Fruit fly (Drosophila melanogaster): ENCODE results near the gene Keap1.

The Keap1 gene

DNA sequence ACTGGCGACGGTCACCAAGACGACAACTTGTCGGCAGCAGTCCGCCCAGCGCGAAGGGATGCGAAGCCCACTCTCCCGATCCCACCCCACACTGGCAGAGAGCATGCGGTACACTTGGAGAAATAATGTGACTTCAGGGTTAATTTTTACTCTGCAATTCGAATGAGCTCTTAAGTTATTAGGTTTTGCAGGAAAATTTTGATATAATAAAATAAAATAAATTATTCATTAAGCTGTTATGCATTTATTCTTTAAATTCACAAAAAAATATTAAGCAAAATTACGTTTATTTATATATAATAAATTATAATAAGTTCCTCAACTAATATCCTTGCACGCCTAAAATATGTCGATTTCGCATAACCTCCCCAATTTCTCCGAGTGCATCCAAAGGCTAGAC, 30.9 kb downstream of the Keap1 start (continued):
- peak; percentile 40 for TF ChIP-seq CoRest (tag; optimal IDR thresholded peaks at IDR 0.05)
- peak; percentile 63 for TF ChIP-seq CG18262 (tag; optimal IDR thresholded peaks at IDR 0.05)
- peak; percentile 41; the same call in 1 of the 2 replicates for TF ChIP-seq Ptx1 (GFP tag; IDR thresholded peaks at IDR 0.05)
- peak; percentile 25 for TF ChIP-seq CG17385 (GFP tag; optimal IDR thresholded peaks at IDR 0.05)
- no peak for TF ChIP-seq CG18599 (GFP tag; optimal IDR thresholded peaks at IDR 0.05)
- peak; percentile 49 for TF ChIP-seq CG17829 (tag; optimal IDR thresholded peaks at IDR 0.05)
- no peak for TF ChIP-seq hkb (optimal IDR thresholded peaks at IDR 0.05)
- TF ChIP-seq hkb (GFP tag; IDR thresholded peaks at IDR 0.05), result peak; percentile 51; the same call in 1 of the 2 replicates
- no peak for TF ChIP-seq CG14860 (GFP tag; IDR thresholded peaks at IDR 0.05; ENCODE audit: partially characterized antibody)
- TF ChIP-seq Six4 (GFP tag; optimal IDR thresholded peaks at IDR 0.05), result no peak

DNA sequence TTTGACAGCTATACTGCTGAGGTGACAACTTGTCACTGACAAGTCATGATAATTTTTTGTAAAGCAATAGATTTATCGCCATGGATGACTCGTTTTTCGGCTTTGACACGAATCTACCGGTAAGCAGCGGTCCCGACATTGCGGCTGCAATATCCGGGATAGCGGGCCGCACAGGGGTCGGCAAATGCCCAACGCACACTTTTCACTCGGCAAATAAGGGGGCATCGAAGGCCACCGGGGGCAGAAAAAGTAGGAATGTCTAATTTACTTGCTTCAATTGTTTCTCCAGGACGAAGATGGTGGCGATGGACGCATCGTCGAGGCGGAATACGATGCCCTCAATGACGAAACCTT, 36.2 kb downstream of the Keap1 start:
- TF ChIP-seq D (optimal IDR thresholded peaks at IDR 0.05), result peak; percentile 1
- TF ChIP-seq D (GFP tag; optimal IDR thresholded peaks at IDR 0.05), result no peak
- TF ChIP-seq Mrtf (GFP tag; IDR thresholded peaks at IDR 0.05), result no peak
- 0 out of 3 replicates have a peak, but pooled peaks have one; percentile 5 for TF ChIP-seq Doc3 (GFP tag; IDR thresholded peaks at IDR 0.05; ENCODE audit: partially characterized antibody)
- no peak for TF ChIP-seq Nf-YC (tag; optimal IDR thresholded peaks at IDR 0.05)
- TF ChIP-seq CG11695 (GFP tag; IDR thresholded peaks at IDR 0.05), result no peak
- TF ChIP-seq MESR4 (GFP tag; optimal IDR thresholded peaks at IDR 0.05), result peak; percentile 96
- TF ChIP-seq CG17328 (GFP tag; IDR thresholded peaks at IDR 0.05), result 0 out of 2 replicates have a peak, but pooled peaks have one; percentile 16
- TF ChIP-seq ftz-f1 (GFP tag; optimal IDR thresholded peaks at IDR 0.05), result peak; percentile 76
- TF ChIP-seq Atf6 (GFP tag; IDR thresholded peaks at IDR 0.05), result 0 out of 2 replicates have a peak, but pooled peaks have one; percentile 25
- no peak for TF ChIP-seq Sry-δ (GFP tag; optimal IDR thresholded peaks at IDR 0.05)
- peak; percentile 44 for TF ChIP-seq Med (GFP tag)
- TF ChIP-seq Dll (GFP tag; IDR thresholded peaks at IDR 0.05; ENCODE audit: partially characterized antibody), result peak; percentile 63; the same call in 2 of the 4 replicates
- peak; percentile 51; the same call in 1 of the 2 replicates for TF ChIP-seq sna (GFP tag; IDR thresholded peaks at IDR 0.05; ENCODE audit: partially characterized antibody)
- TF ChIP-seq MBD-R2 (GFP tag; IDR thresholded peaks at IDR 0.05), result peak; percentile 71
- TF ChIP-seq CG4617 (GFP tag; optimal IDR thresholded peaks at IDR 0.05; ENCODE audit: borderline replicate concordance), result peak; percentile 61
- TF ChIP-seq Hey (tag; optimal IDR thresholded peaks at IDR 0.05), result peak; percentile 60

DNA sequence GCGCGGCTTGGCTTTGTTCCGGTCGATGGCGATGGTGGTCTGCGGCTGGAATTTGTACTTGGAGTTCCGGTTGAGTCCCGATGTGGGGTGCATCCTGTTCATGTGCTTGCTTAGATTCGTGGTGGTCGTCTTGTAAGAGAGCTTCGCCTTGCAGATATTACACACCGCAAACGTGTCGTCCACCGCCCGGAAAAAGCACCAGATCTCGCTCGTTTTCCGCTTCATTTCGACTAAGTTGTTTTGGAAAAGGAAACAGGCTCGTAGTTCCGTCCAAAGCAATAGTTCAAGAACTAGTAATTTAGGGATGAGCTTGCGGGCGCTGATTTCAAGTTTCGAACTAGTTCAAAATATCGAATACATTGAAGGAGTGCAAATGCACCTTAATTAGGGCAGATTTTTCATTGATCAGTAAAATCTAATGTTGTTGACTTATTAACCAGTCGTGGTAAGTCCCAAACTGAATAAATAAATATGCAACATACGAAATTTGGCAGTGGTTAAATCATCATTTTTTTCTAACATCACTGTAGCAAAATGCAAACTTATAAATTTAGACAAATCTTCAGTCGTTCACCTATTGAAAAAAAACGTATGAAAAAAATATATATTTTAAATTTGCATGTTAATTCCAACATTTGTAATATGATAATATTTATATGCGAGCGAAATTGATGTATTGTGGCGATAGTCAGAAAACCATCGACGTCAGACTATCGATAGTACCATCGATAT, 36.7 kb downstream of the Keap1 start, which contains the start of the genes bdwf and Patr-1:
bdwf (minus strand) TSS at position 299 of the 732 bp plus-strand sequence.
Patr-1 (plus strand) TSS at position 727 of the 732 bp plus-strand sequence.
- TF ChIP-seq CG16863 (GFP tag; optimal IDR thresholded peaks at IDR 0.05) (no peak), Hsf (GFP tag; optimal IDR thresholded peaks at IDR 0.05) (no peak), MBD-R2 (GFP tag; IDR thresholded peaks at IDR 0.05) (peak; percentile 66), ab (GFP tag; optimal IDR thresholded peaks at IDR 0.05) (no peak), CG2889 (GFP tag; IDR thresholded peaks at IDR 0.05) (no peak), Bdp1 (GFP tag; optimal IDR thresholded peaks at IDR 0.05) (no peak), CG1647 (GFP tag; optimal IDR thresholded peaks at IDR 0.05) (no peak), CG4854 (GFP tag; optimal IDR thresholded peaks at IDR 0.05) (no peak), Hmr (GFP tag; optimal IDR thresholded peaks at IDR 0.05) (no peak), D (optimal IDR thresholded peaks at IDR 0.05) (no peak), D (GFP tag; optimal IDR thresholded peaks at IDR 0.05) (no peak), CG4424 (GFP tag; optimal IDR thresholded peaks at IDR 0.05) (no peak), CG17328 (GFP tag; IDR thresholded peaks at IDR 0.05) (0 out of 2 replicates have a peak, but pooled peaks have one; percentile 16), az2 (GFP tag; optimal IDR thresholded peaks at IDR 0.05) (peak; percentile 7), lmd (GFP tag; IDR thresholded peaks at IDR 0.05) (no peak), CG10321 (GFP tag; IDR thresholded peaks at IDR 0.05) (no peak), CG12744 (GFP tag; optimal IDR thresholded peaks at IDR 0.05) (no peak), unc-4 (GFP tag; IDR thresholded peaks at IDR 0.05; ENCODE audit: partially characterized antibody) (peak; percentile 88), dimm (GFP tag; IDR thresholded peaks at IDR 0.05) (no peak), cas (GFP tag; IDR thresholded peaks at IDR 0.05) (no peak), CG7357 (GFP tag; IDR thresholded peaks at IDR 0.05) (no peak), hth (optimal IDR thresholded peaks at IDR 0.05) (no peak), Lhr (GFP tag; optimal IDR thresholded peaks at IDR 0.05) (peak; percentile 27), CG30020 (tag; optimal IDR thresholded peaks at IDR 0.05) (peak; percentile 44), Elba2 (GFP tag; optimal IDR thresholded peaks at IDR 0.05) (no peak), CG33213 (GFP tag; optimal IDR thresholded peaks at IDR 0.05) (no peak)

Measured in whole organism, embryonic.